Worm (Caenorhabditis elegans) whole organism, L1 larva: ENCODE measurements around the gene parn-1.

Experiments
- C34B4.2 ChIP-seq: sonication (generic microtip); optimal IDR thresholded peaks from 2 replicates; lab custom pipeline; 2017; ENCODE audit warnings: mild to moderate bottlenecking, missing genetic modification characterization, missing compliant biosample characterization
- aha-1 ChIP-seq: fragments of 150-350 bp; optimal IDR thresholded peaks from 2 replicates; lab custom pipeline; 2014; ENCODE audit warnings: missing biosample characterization, missing genetic modification characterization
- aly-2 ChIP-seq: fragments of 150-350 bp; optimal IDR thresholded peaks from 2 replicates; lab custom pipeline; 2014; ENCODE audit warnings: missing biosample characterization, missing genetic modification characterization
- blmp-1 ChIP-seq: fragments of 150-350 bp; optimal IDR thresholded peaks from 2 replicates; lab custom pipeline; 2014; ENCODE audit warnings: missing biosample characterization, missing genetic modification characterization
- ceh-63 ChIP-seq: fragments of 200-800 bp; sonication (Bioruptor generic); optimal IDR thresholded peaks from 2 replicates; lab custom pipeline; 2018; ENCODE audit warnings: mild to moderate bottlenecking, missing genetic modification characterization, missing compliant biosample characterization
- ceh-8 ChIP-seq: fragments of 200-800 bp; sonication (Bioruptor generic); optimal IDR thresholded peaks from 2 replicates; lab custom pipeline; 2018; ENCODE audit warnings: mild to moderate bottlenecking, missing genetic modification characterization, moderate library complexity, missing compliant biosample characterization
- ceh-88 ChIP-seq: fragments of 200-800 bp; sonication (Bioruptor generic); IDR thresholded peaks from 2 replicates; pipeline ENCODE4 v1.3.6; 2022; ENCODE audit warnings: missing genetic modification characterization, missing compliant biosample characterization
- ces-1 ChIP-seq: fragments of 150-350 bp; optimal IDR thresholded peaks from 2 replicates; lab custom pipeline; 2014; ENCODE audit warnings: missing biosample characterization, missing genetic modification reagents, missing genetic modification characterization
- dpl-1 ChIP-seq, 3 experiments: fragments of 150-350 bp in 2 of 3; sonication (generic microtip) in 1 of 3; optimal IDR thresholded peaks; 2 replicates each; lab custom pipeline; 2014 to 2017; ENCODE audit warnings: missing biosample characterization in 3 of 3, missing genetic modification characterization in 3 of 3, missing genetic modification reagents in 3 of 3
- efl-3 ChIP-seq: fragments of 200-800 bp; sonication (Bioruptor generic); optimal IDR thresholded peaks from 2 replicates; lab custom pipeline; 2018; ENCODE audit warnings: mild to moderate bottlenecking, missing genetic modification characterization, missing compliant biosample characterization
- egl-13 ChIP-seq: sonication (generic microtip); optimal IDR thresholded peaks from 2 replicates; lab custom pipeline; 2016; ENCODE audit warnings: missing genotype, missing genetic modification reagents, missing genetic modification characterization, missing compliant biosample characterization
- egl-27 ChIP-seq, 2 experiments: fragments of 150-350 bp in 1 of 2; sonication (generic microtip); optimal IDR thresholded peaks; 3 replicates each; lab custom pipeline; 2017 to 2018; ENCODE audit warnings: missing biosample characterization in 2 of 2, missing genetic modification characterization in 2 of 2, missing genetic modification reagents in 2 of 2
- elt-2 ChIP-seq: sonication (generic microtip); optimal IDR thresholded peaks from 2 replicates; lab custom pipeline; 2016; ENCODE audit warnings: missing genetic modification characterization, mild to moderate bottlenecking, inconsistent platforms, missing compliant biosample characterization, missing genetic modification reagents
- elt-3 ChIP-seq, 6 experiments: fragments of 150-350 bp in 1 of 6; sonication (generic microtip); optimal IDR thresholded peaks; 2 replicates each; lab custom pipeline; 2017 to 2018; ENCODE audit warnings: missing biosample characterization in 6 of 6, missing genetic modification characterization in 6 of 6, inconsistent platforms in 1 of 6
- ets-5 ChIP-seq: fragments of 200-800 bp; sonication (Bioruptor generic); IDR thresholded peaks from 2 replicates; pipeline ENCODE4 v1.3.6; 2022; ENCODE audit warnings: missing genetic modification characterization, missing compliant biosample characterization
- fkh-8 ChIP-seq: sonication (generic microtip); optimal IDR thresholded peaks from 2 replicates; lab custom pipeline; 2016; ENCODE audit warnings: mild to moderate bottlenecking, missing genetic modification characterization, missing compliant biosample characterization
- fos-1 ChIP-seq: fragments of 150-350 bp; optimal IDR thresholded peaks from 2 replicates; lab custom pipeline; 2014; ENCODE audit warnings: missing biosample characterization, missing genetic modification characterization
- hlh-17 ChIP-seq: fragments of 200-800 bp; sonication (Bioruptor generic); optimal IDR thresholded peaks from 2 replicates; lab custom pipeline; 2018; ENCODE audit warnings: missing genetic modification characterization, mild to moderate bottlenecking, missing compliant biosample characterization, moderate library complexity, borderline replicate concordance
- hlh-4 ChIP-seq: sonication (generic microtip); optimal IDR thresholded peaks from 2 replicates; lab custom pipeline; 2016; ENCODE audit warnings: mild to moderate bottlenecking, missing genetic modification characterization, missing compliant biosample characterization
- hpl-2 ChIP-seq: fragments of 150-350 bp; optimal IDR thresholded peaks from 2 replicates; lab custom pipeline; 2014; ENCODE audit warnings: missing biosample characterization, missing genetic modification reagents, missing genetic modification characterization
- jun-1 ChIP-seq: fragments of 150-350 bp; optimal IDR thresholded peaks from 2 replicates; lab custom pipeline; 2014; ENCODE audit warnings: missing biosample characterization, missing genetic modification reagents, missing genetic modification characterization
- lin-14 ChIP-seq: fragments of 200-800 bp; sonication (Bioruptor generic); optimal IDR thresholded peaks from 2 replicates; lab custom pipeline; 2018; ENCODE audit warnings: mild to moderate bottlenecking, missing genetic modification characterization, moderate library complexity, missing compliant biosample characterization
- lin-15B ChIP-seq: fragments of 150-350 bp; sonication (generic microtip); optimal IDR thresholded peaks from 3 replicates; lab custom pipeline; 2014; ENCODE audit warnings: missing biosample characterization, missing genetic modification characterization
- lin-39 ChIP-seq: fragments of 150-350 bp; optimal IDR thresholded peaks from 2 replicates; lab custom pipeline; 2014; ENCODE audit warnings: missing biosample characterization, missing genetic modification reagents, missing genetic modification characterization
- lir-3 ChIP-seq: sonication (generic microtip); optimal IDR thresholded peaks from 2 replicates; lab custom pipeline; 2016; ENCODE audit warnings: mild to moderate bottlenecking, missing genetic modification characterization, moderate library complexity, missing compliant biosample characterization; ENCODE audit not compliant: poor library complexity
- lsy-2 ChIP-seq, 2 experiments: fragments of 150-350 bp; optimal IDR thresholded peaks; 2 replicates each; lab custom pipeline; 2014; ENCODE audit warnings: missing biosample characterization in 2 of 2, missing genetic modification characterization in 2 of 2
- mdl-1 ChIP-seq, 2 experiments: fragments of 150-350 bp; optimal IDR thresholded peaks; 2 replicates each; lab custom pipeline; 2014 to 2017; ENCODE audit warnings: missing biosample characterization in 2 of 2, missing genetic modification characterization in 2 of 2, inconsistent platforms in 1 of 2
- mef-2 ChIP-seq: fragments of 150-350 bp; optimal IDR thresholded peaks from 2 replicates; lab custom pipeline; 2014; ENCODE audit warnings: missing biosample characterization, missing genetic modification characterization
- mep-1 ChIP-seq: fragments of 150-350 bp; optimal IDR thresholded peaks from 2 replicates; lab custom pipeline; 2014; ENCODE audit warnings: missing biosample characterization, missing genetic modification characterization
- nhr-11 ChIP-seq: fragments of 150-350 bp; optimal IDR thresholded peaks from 2 replicates; lab custom pipeline; 2014; ENCODE audit warnings: missing biosample characterization, missing genetic modification characterization
- nhr-12 ChIP-seq: sonication (generic microtip); optimal IDR thresholded peaks from 2 replicates; lab custom pipeline; 2017; ENCODE audit warnings: missing biosample characterization, missing genetic modification characterization
- nhr-20 ChIP-seq: sonication (generic microtip); optimal IDR thresholded peaks from 2 replicates; lab custom pipeline; 2016; ENCODE audit warnings: mild to moderate bottlenecking, missing genetic modification characterization, missing compliant biosample characterization
- nhr-237 ChIP-seq: fragments of 150-350 bp; optimal IDR thresholded peaks from 2 replicates; lab custom pipeline; 2014; ENCODE audit warnings: missing biosample characterization, missing genetic modification characterization
- nhr-47 ChIP-seq: sonication (generic microtip); optimal IDR thresholded peaks from 2 replicates; lab custom pipeline; 2016; ENCODE audit warnings: mild to moderate bottlenecking, missing genetic modification characterization, moderate library complexity, missing compliant biosample characterization
- nhr-84 ChIP-seq: sonication (generic microtip); optimal IDR thresholded peaks from 2 replicates; lab custom pipeline; 2017; ENCODE audit warnings: missing biosample characterization, missing genetic modification characterization
- nhr-85 ChIP-seq: sonication (generic microtip); peaks from one replicate; lab custom pipeline; 2016; ENCODE audit warnings: missing genetic modification characterization, inconsistent platforms, missing compliant biosample characterization
- pag-3 ChIP-seq: sonication (generic microtip); optimal IDR thresholded peaks from 2 replicates; lab custom pipeline; 2017; ENCODE audit warnings: missing genetic modification characterization, mild to moderate bottlenecking, missing compliant biosample characterization, antibody characterized with exemption, borderline replicate concordance; ENCODE audit not compliant: insufficient read depth
- pqm-1 ChIP-seq: sonication (generic microtip); optimal IDR thresholded peaks from 3 replicates; lab custom pipeline; 2017; ENCODE audit warnings: missing biosample characterization, missing genetic modification characterization
- snpc-4 ChIP-seq: fragments of 150-350 bp; optimal IDR thresholded peaks from 2 replicates; lab custom pipeline; 2014; ENCODE audit warnings: missing biosample characterization, missing genetic modification characterization
- sptf-1 ChIP-seq: fragments of 150-350 bp; optimal IDR thresholded peaks from 2 replicates; lab custom pipeline; 2014; ENCODE audit warnings: missing biosample characterization, missing genetic modification characterization
- sup-37 ChIP-seq: fragments of 200-800 bp; sonication (Bioruptor generic); optimal IDR thresholded peaks from 2 replicates; lab custom pipeline; 2018; ENCODE audit warnings: mild to moderate bottlenecking, missing genetic modification characterization, missing compliant biosample characterization
- swsn-7 ChIP-seq: sonication (generic microtip); optimal IDR thresholded peaks from 2 replicates; lab custom pipeline; 2016; ENCODE audit warnings: missing genetic modification characterization, missing compliant biosample characterization
- tbx-2 ChIP-seq: sonication (generic microtip); optimal IDR thresholded peaks from 2 replicates; lab custom pipeline; 2016; ENCODE audit warnings: missing genetic modification characterization, missing compliant biosample characterization
- tlp-1 ChIP-seq: fragments of 150-350 bp; optimal IDR thresholded peaks from 2 replicates; lab custom pipeline; 2014; ENCODE audit warnings: missing biosample characterization, missing genetic modification characterization
- unc-130 ChIP-seq: fragments of 150-350 bp; optimal IDR thresholded peaks from 2 replicates; lab custom pipeline; 2017; ENCODE audit warnings: missing biosample characterization, missing genetic modification characterization, inconsistent platforms
- unc-30 ChIP-seq: sonication (generic microtip); optimal IDR thresholded peaks from 2 replicates; lab custom pipeline; 2017; ENCODE audit warnings: missing biosample characterization, missing genetic modification characterization
- unc-62 ChIP-seq: fragments of 150-350 bp; optimal IDR thresholded peaks from 2 replicates; lab custom pipeline; 2014; ENCODE audit warnings: missing biosample characterization, missing genetic modification reagents, missing genetic modification characterization
- unc-86 ChIP-seq: sonication (generic microtip); optimal IDR thresholded peaks from 2 replicates; lab custom pipeline; 2016; ENCODE audit warnings: missing genetic modification characterization, missing compliant biosample characterization
- unc-98 ChIP-seq: fragments of 200-800 bp; sonication (Bioruptor generic); IDR thresholded peaks from 2 replicates; pipeline ENCODE4 v1.3.6; 2022; ENCODE audit warnings: missing genetic modification characterization, missing compliant biosample characterization
- vab-15 ChIP-seq: sonication (generic microtip); optimal IDR thresholded peaks from 2 replicates; lab custom pipeline; 2017; ENCODE audit warnings: missing genotype, mild to moderate bottlenecking, missing genetic modification characterization, missing compliant biosample characterization
- zag-1 ChIP-seq: fragments of 150-350 bp; optimal IDR thresholded peaks from 2 replicates; lab custom pipeline; 2014; ENCODE audit warnings: missing biosample characterization, missing genetic modification characterization
- ztf-4 ChIP-seq: fragments of 150-350 bp; optimal IDR thresholded peaks from 2 replicates; lab custom pipeline; 2014; ENCODE audit warnings: missing biosample characterization, missing genetic modification characterization

parn-1 gene

ce11 chrV:12728062-12728665, 33.1 kb upstream of the parn-1 start, which contains the start of the genes rpl-28 and mrpl-49 (continued):
- TF ChIP-seq tlp-1 (tag; lab: Kevin White, UChicago) (no peak), unc-86 (tag; lab: Kevin White, UChicago) (peak; percentile 72), ces-1 (GFP tag; lab: Kevin White, UChicago) (no peak), mdl-1 (tag; optimal IDR thresholded peaks at IDR 0.05; lab: Kevin White, UChicago) (peak in 1 of 2 experiments; percentile 88), ceh-88 (GFP tag; lab: Robert Waterston, UW) (peak; percentile 61), ets-5 (GFP tag; lab: Robert Waterston, UW) (no peak), lin-14 (peak; percentile 95), mef-2 (peak; percentile 29), lir-3 (tag; lab: Kevin White, UChicago) (peak; percentile 71), nhr-11 (tag; lab: Kevin White, UChicago) (no peak), unc-62 (no peak), nhr-47 (tag; lab: Kevin White, UChicago) (peak; percentile 90), mep-1 (tag; lab: Kevin White, UChicago) (peak; percentile 97), sptf-1 (no peak), aly-2 (tag; lab: Kevin White, UChicago) (peak; percentile 42), pag-3 (tag; lab: Kevin White, UChicago) (no peak), vab-15 (no peak), blmp-1 (tag; lab: Kevin White, UChicago) (peak; percentile 83), nhr-20 (peak; percentile 92), aha-1 (tag; lab: Kevin White, UChicago) (no peak), jun-1 (tag; lab: Kevin White, UChicago) (peak; percentile 71), pqm-1 (no peak), snpc-4 (peak; percentile 89), ztf-4 (tag; lab: Kevin White, UChicago) (peak; percentile 25), lin-39 (tag; lab: Kevin White, UChicago) (peak; percentile 78), nhr-237 (tag; lab: Kevin White, UChicago) (peak; percentile 65), egl-27 (tag; optimal IDR thresholded peaks at IDR 0.05; lab: Kevin White, UChicago) (no peak), elt-3 (tag; optimal IDR thresholded peaks at IDR 0.05; lab: Kevin White, UChicago) (peak in 4 of 6 experiments; percentile 51 to 92 (median 70)), nhr-85 (tag; lab: Kevin White, UChicago) (peak; percentile 93), nhr-84 (tag; lab: Kevin White, UChicago) (no peak), hpl-2 (peak; percentile 23), lin-15B (peak; percentile 98), swsn-7 (tag; lab: Kevin White, UChicago) (peak; percentile 82), dpl-1 (GFP tag; optimal IDR thresholded peaks at IDR 0.05; lab: Kevin White, UChicago) (peak; percentile 80 to 87 (median 83)), fkh-8 (tag; lab: Kevin White, UChicago) (peak; percentile 94), nhr-12 (no peak), zag-1 (tag; lab: Kevin White, UChicago) (peak; percentile 48), egl-13 (tag; lab: Kevin White, UChicago) (peak; percentile 65), hlh-17 (no peak), hlh-4 (tag; lab: Kevin White, UChicago) (no peak), sup-37 (GFP tag; lab: Kevin White, UChicago) (no peak), fos-1 (tag; lab: Kevin White, UChicago) (peak; percentile 84), elt-2 (tag; lab: Kevin White, UChicago) (peak; percentile 33), lsy-2 (tag; optimal IDR thresholded peaks at IDR 0.05; lab: Kevin White, UChicago) (peak; percentile 91 to 94), ceh-8 (GFP tag; lab: Kevin White, UChicago) (peak; percentile 56), C34B4.2 (tag; lab: Kevin White, UChicago) (no peak), ceh-63 (GFP tag; lab: Kevin White, UChicago) (no peak), unc-130 (tag; lab: Kevin White, UChicago) (peak; percentile 85), unc-30 (tag; lab: Kevin White, UChicago) (no peak), tbx-2 (tag; lab: Kevin White, UChicago) (peak; percentile 83), efl-3 (GFP tag; lab: Kevin White, UChicago) (no peak), unc-98 (GFP tag; lab: Robert Waterston, UW) (no peak)
